Worm (Caenorhabditis elegans): ENCODE results near the gene nas-38.

The nas-38 gene

DNA sequence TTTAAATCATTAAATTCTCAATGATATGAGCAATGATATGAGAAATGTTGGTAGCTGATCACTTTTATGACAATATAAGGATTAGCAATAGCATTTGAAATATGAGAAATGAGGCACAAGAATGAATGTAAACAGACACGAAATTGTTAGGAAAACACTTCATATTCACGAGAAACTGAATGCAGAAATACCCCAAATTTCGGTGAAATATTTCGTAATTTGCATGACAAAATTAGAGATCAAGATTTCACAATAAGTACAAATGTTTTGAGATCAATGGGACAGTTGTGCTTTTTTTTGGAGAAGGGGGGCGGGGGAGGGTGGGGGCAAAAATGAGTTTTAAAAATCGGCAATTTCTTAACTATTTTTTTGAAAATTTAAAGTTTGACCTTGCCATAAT, 21.6 kb upstream of the nas-38 start:
- TF ChIP-seq ceh-6 (GFP tag; optimal IDR thresholded peaks at IDR 0.05): no peak
- TF ChIP-seq ceh-30 (tag; optimal IDR thresholded peaks at IDR 0.05): no peak
- TF ChIP-seq nhr-11 (tag; optimal IDR thresholded peaks at IDR 0.05): no peak
- TF ChIP-seq lim-6 (tag; optimal IDR thresholded peaks at IDR 0.05): no peak
- TF ChIP-seq ceh-24 (tag; optimal IDR thresholded peaks at IDR 0.05): no peak
- TF ChIP-seq syd-9 (tag; optimal IDR thresholded peaks at IDR 0.05): no peak
- TF ChIP-seq unc-55 (GFP tag; optimal IDR thresholded peaks at IDR 0.05): no peak
- TF ChIP-seq ceh-14 (tag; optimal IDR thresholded peaks at IDR 0.05): no peak
- no peak for TF ChIP-seq ama-1 (optimal IDR thresholded peaks at IDR 0.05)
- no peak for TF ChIP-seq unc-3 (GFP tag; conservative IDR thresholded peaks at IDR 0.05)
- TF ChIP-seq unc-3 (tag; optimal IDR thresholded peaks at IDR 0.05): no peak
- TF ChIP-seq fkh-6 (tag; optimal IDR thresholded peaks at IDR 0.05): no peak

DNA sequence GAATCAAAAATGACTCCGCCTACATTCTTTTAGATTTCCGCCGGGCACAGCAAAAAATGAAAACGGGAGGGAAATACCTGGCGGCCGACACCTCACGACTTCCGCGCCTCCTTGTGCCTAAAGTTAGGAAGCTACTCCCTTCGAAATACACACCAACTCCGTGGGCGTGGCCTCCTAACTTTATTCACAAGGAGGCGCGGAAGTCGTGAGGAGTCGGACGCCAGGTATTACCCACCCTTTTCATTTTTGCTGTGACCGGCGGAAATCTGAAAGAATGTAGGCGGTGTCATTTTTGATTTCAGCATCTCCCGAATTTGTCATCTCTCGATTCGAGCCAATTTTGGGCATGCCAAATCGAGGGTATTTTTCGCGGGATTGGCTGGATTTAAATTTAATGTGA, 19.9 kb upstream of the nas-38 start:
- TF ChIP-seq ets-4 (tag; optimal IDR thresholded peaks at IDR 0.05) (no peak), ama-1 (optimal IDR thresholded peaks at IDR 0.05) (no peak), ceh-22 (tag; optimal IDR thresholded peaks at IDR 0.05) (no peak), lin-11 (tag; optimal IDR thresholded peaks at IDR 0.05) (no peak), dve-1 (tag; optimal IDR thresholded peaks at IDR 0.05) (no peak), mec-3 (tag; optimal IDR thresholded peaks at IDR 0.05; ENCODE audit: borderline replicate concordance) (no peak), hlh-6 (tag; optimal IDR thresholded peaks at IDR 0.05) (no peak), K09A11.1 (tag; optimal IDR thresholded peaks at IDR 0.05; ENCODE audit: insufficient read depth) (no peak), ceh-6 (GFP tag; optimal IDR thresholded peaks at IDR 0.05) (no peak), unc-55 (GFP tag; optimal IDR thresholded peaks at IDR 0.05) (no peak), syd-9 (tag; optimal IDR thresholded peaks at IDR 0.05) (no peak), pax-1 (tag; optimal IDR thresholded peaks at IDR 0.05) (no peak), hlh-15 (tag; optimal IDR thresholded peaks at IDR 0.05) (no peak), che-1 (tag; optimal IDR thresholded peaks at IDR 0.05) (no peak), ttx-3 (tag; optimal IDR thresholded peaks at IDR 0.05) (no peak), zip-5 (tag; optimal IDR thresholded peaks at IDR 0.05) (no peak), ceh-19 (GFP tag; optimal IDR thresholded peaks at IDR 0.05) (no peak), ceh-45 (GFP tag; IDR thresholded peaks at IDR 0.05) (no peak), ceh-9 (tag; optimal IDR thresholded peaks at IDR 0.05) (no peak), elt-2 (tag; optimal IDR thresholded peaks at IDR 0.05) (no peak)

DNA sequence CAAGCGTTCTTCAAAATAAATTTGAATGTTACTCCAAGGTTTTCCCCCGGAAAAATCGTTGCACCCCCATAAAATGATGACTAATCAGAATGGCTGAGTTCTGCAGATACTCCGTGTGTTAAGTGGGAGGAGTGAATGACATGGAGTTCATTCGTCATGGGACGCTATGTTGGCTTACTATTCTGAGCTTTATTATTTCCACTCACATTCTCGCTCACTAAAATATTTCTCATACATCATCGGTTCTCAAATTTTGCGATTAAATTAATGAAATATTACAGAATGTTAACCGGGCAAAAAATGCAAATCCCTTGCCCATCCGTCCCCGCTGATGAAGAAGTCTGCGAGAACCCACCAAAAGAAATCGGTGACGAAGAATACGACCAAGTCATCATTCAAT, 15.2 kb upstream of the nas-38 start, which contains the start of gene F28C10.1:
Gene F28C10.1, plus strand, starts transcription at position 301 of the 400 bp plus-strand sequence.
- TF ChIP-seq ets-4 (tag; optimal IDR thresholded peaks at IDR 0.05): no peak
- no peak for TF ChIP-seq ceh-30 (tag; optimal IDR thresholded peaks at IDR 0.05)
- no peak for TF ChIP-seq ama-1 (optimal IDR thresholded peaks at IDR 0.05)
- TF ChIP-seq C38D4.7 (GFP tag; optimal IDR thresholded peaks at IDR 0.05): no peak
- TF ChIP-seq nfya-1 (tag; optimal IDR thresholded peaks at IDR 0.05): no peak

DNA sequence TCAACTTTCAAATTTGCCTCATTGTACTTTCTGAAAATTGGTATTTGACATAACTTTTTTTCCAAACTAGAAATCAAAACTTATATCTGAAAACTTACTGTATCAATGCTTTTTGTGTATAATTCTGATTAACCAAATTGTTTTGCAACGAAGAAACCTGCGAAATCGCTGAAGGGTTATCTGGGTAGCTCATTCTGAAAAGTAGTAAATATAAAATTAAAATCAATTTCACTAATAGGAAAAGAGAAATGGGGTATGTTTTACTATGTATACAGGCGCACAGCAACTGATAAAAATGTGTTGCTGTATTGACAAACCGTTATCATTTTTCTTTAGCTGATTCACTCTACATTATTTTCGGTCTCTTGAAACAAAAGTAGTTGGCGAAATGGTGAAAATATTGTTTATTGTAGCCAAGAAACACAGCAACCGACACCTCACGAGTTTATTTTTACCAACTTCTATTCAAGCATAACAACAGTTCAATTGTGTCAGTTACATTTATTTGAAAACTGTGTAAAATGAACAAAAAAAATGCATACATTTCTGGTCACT, 6.7 kb upstream of the nas-38 start, which contains the start of gene F57C12.2:
Gene F57C12.2, minus strand, starts transcription at position 218 of the 555 bp plus-strand sequence.
- TF ChIP-seq nhr-11 (tag; optimal IDR thresholded peaks at IDR 0.05) (no peak), unc-86 (tag; optimal IDR thresholded peaks at IDR 0.05) (no peak), pat-9 (tag; optimal IDR thresholded peaks at IDR 0.05) (no peak), pha-2 (tag; optimal IDR thresholded peaks at IDR 0.05) (no peak), K09A11.1 (tag; optimal IDR thresholded peaks at IDR 0.05; ENCODE audit: insufficient read depth) (no peak), ceh-45 (GFP tag; IDR thresholded peaks at IDR 0.05) (no peak), sdc-2 (tag; optimal IDR thresholded peaks at IDR 0.05) (no peak), hlh-30 (tag; optimal IDR thresholded peaks at IDR 0.05; ENCODE audit: insufficient read depth) (no peak), fkh-10 (GFP tag; optimal IDR thresholded peaks at IDR 0.05) (no peak), mec-3 (tag; optimal IDR thresholded peaks at IDR 0.05; ENCODE audit: borderline replicate concordance) (no peak), nhr-232 (tag; optimal IDR thresholded peaks at IDR 0.05) (no peak), K02D7.2 (tag; optimal IDR thresholded peaks at IDR 0.05) (no peak), ztf-16 (tag; optimal IDR thresholded peaks at IDR 0.05) (no peak), tbx-7 (tag; optimal IDR thresholded peaks at IDR 0.05) (no peak), pag-3 (tag; optimal IDR thresholded peaks at IDR 0.05; ENCODE audit: borderline replicate concordance) (no peak)
